Worm (Caenorhabditis elegans): ENCODE results near the gene dgn-2.
"Not testable (repeated sequence)": the region's sequence is repeated elsewhere in the genome, so short reads cannot be mapped to it uniquely, and the experiment has no call there.

ce11 chrX:1403971-1404370 is 36.7 kb upstream of the dgn-2 start, which contains the start of gene ZK402.1:
- TF ChIP-seq F57A8.1 (GFP tag; optimal IDR thresholded peaks at IDR 0.05); nhr-120 (GFP tag; IDR thresholded peaks at IDR 0.05); pha-4 (tag; optimal IDR thresholded peaks at IDR 0.05); rec-8 (tag; optimal IDR thresholded peaks at IDR 0.05); C06A6.2 (GFP tag; conservative IDR thresholded peaks at IDR 0.05); gei-17 (GFP tag; optimal IDR thresholded peaks at IDR 0.05); unc-130 (GFP tag; optimal IDR thresholded peaks at IDR 0.05): not testable (repeated sequence)
